Worm (Caenorhabditis elegans) whole organism, L4 larva: Measurements from ENCODE around the gene C18D4.4.

Source experiments
- aly-2 ChIP-seq: sonication (generic microtip); optimal IDR thresholded peaks from 2 replicates; lab custom pipeline; 2018; ENCODE audit warnings: missing biosample characterization, missing genetic modification characterization
- snpc-1.2 ChIP-seq: fragments of 200-800 bp; sonication (Bioruptor generic); IDR thresholded peaks from 2 replicates; pipeline ENCODE4 v1.3.6; 2022; ENCODE audit warnings: missing genetic modification reagents, missing genetic modification characterization, missing compliant biosample characterization
- unc-62 ChIP-seq, 3 experiments: fragments of 150-350 bp in 1 of 3; sonication (generic microtip); optimal IDR thresholded peaks in 2 of 3; peaks in 1 of 3; 1 replicate in 1 of 3; 2 replicates in 2 of 3; lab custom pipeline; 2014 to 2017; ENCODE audit warnings: missing biosample characterization in 3 of 3, missing genetic modification characterization in 3 of 3, missing genetic modification reagents in 3 of 3, missing genotype in 1 of 3
- zag-1 ChIP-seq: fragments of 150-350 bp; optimal IDR thresholded peaks from 2 replicates; lab custom pipeline; 2014; ENCODE audit warnings: missing biosample characterization, missing genetic modification characterization

DNA sequence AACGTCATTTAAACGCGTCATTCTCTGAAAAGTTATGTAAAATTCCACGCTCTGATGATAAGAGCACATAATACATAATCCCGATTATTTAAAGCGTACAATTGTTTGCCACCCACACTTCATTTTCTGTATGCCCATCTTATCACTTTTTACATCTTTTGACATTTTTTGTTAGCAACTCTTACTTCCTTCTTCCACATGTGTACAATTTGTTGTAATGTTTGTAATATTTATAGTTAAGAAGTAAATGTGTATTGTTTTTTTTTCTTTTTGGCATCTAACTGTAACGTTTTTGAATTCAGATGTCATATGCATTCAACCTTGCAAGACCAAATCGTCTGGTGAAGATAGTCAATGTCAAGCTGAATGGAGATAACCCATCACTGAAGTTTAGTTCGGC is 10.6 kb downstream of the C18D4.4 start, which contains the start of gene fbxa-136:
- TF ChIP-seq zag-1 = no peak
- TF ChIP-seq aly-2 (tag; lab: Kevin White, UChicago) = no peak
- no peak for TF ChIP-seq snpc-1.2 (GFP tag; lab: Robert Waterston, UW)
- TF ChIP-seq unc-62 (GFP tag; optimal IDR thresholded peaks at IDR 0.05 in 1 of 2; lab: Kevin White, UChicago) = no peak
- TF ChIP-seq unc-62 (tag; optimal IDR thresholded peaks at IDR 0.05; lab: Kevin White, UChicago) = no peak
